Worm (Caenorhabditis elegans) whole organism, L1 larva: Measurements from ENCODE around the gene F25F2.1.

ENCODE experiments used
- C04F5.9 ChIP-seq: sonication (generic microtip); optimal IDR thresholded peaks from 2 replicates; lab custom pipeline; 2016; ENCODE audit warnings: missing genetic modification characterization, missing compliant biosample characterization
- C16A3.4 ChIP-seq: fragments of 150-350 bp; optimal IDR thresholded peaks from 2 replicates; lab custom pipeline; 2014; ENCODE audit warnings: missing biosample characterization, missing genetic modification characterization
- C34B4.2 ChIP-seq: sonication (generic microtip); optimal IDR thresholded peaks from 2 replicates; lab custom pipeline; 2017; ENCODE audit warnings: mild to moderate bottlenecking, missing genetic modification characterization, missing compliant biosample characterization
- aha-1 ChIP-seq: fragments of 150-350 bp; optimal IDR thresholded peaks from 2 replicates; lab custom pipeline; 2014; ENCODE audit warnings: missing biosample characterization, missing genetic modification characterization
- aly-2 ChIP-seq: fragments of 150-350 bp; optimal IDR thresholded peaks from 2 replicates; lab custom pipeline; 2014; ENCODE audit warnings: missing biosample characterization, missing genetic modification characterization
- ama-1 ChIP-seq: fragments of 150-350 bp; optimal IDR thresholded peaks from 2 replicates; lab custom pipeline; 2014
- blmp-1 ChIP-seq: fragments of 150-350 bp; optimal IDR thresholded peaks from 2 replicates; lab custom pipeline; 2014; ENCODE audit warnings: missing biosample characterization, missing genetic modification characterization
- ceh-82 ChIP-seq, 3 experiments: fragments of 150-350 bp in 1 of 3; sonication (generic microtip) in 2 of 3; optimal IDR thresholded peaks; 2 replicates each; lab custom pipeline; 2014 to 2017; ENCODE audit warnings: missing biosample characterization in 3 of 3, missing genetic modification characterization in 3 of 3
- ceh-88 ChIP-seq: fragments of 200-800 bp; sonication (Bioruptor generic); IDR thresholded peaks from 2 replicates; pipeline ENCODE4 v1.3.6; 2022; ENCODE audit warnings: missing genetic modification characterization, missing compliant biosample characterization
- dpl-1 ChIP-seq, 3 experiments: fragments of 150-350 bp in 2 of 3; sonication (generic microtip) in 1 of 3; optimal IDR thresholded peaks; 2 replicates each; lab custom pipeline; 2014 to 2017; ENCODE audit warnings: missing biosample characterization in 3 of 3, missing genetic modification characterization in 3 of 3, missing genetic modification reagents in 3 of 3
- dsc-1 ChIP-seq: sonication (generic microtip); optimal IDR thresholded peaks from 2 replicates; lab custom pipeline; 2016; ENCODE audit warnings: mild to moderate bottlenecking, missing genetic modification characterization, missing compliant biosample characterization
- efl-1 ChIP-seq, 4 experiments: fragments of 150-350 bp; optimal IDR thresholded peaks in 3 of 4; peaks in 1 of 4; 1 replicate in 1 of 4; 2 replicates in 3 of 4; lab custom pipeline; 2014; ENCODE audit warnings: missing biosample characterization in 2 of 4, missing genetic modification characterization in 2 of 4, missing genetic modification reagents in 2 of 4
- efl-3 ChIP-seq: fragments of 200-800 bp; sonication (Bioruptor generic); optimal IDR thresholded peaks from 2 replicates; lab custom pipeline; 2018; ENCODE audit warnings: mild to moderate bottlenecking, missing genetic modification characterization, missing compliant biosample characterization
- ets-5 ChIP-seq: fragments of 200-800 bp; sonication (Bioruptor generic); IDR thresholded peaks from 2 replicates; pipeline ENCODE4 v1.3.6; 2022; ENCODE audit warnings: missing genetic modification characterization, missing compliant biosample characterization
- fkh-10 ChIP-seq: sonication (generic microtip); optimal IDR thresholded peaks from 2 replicates; lab custom pipeline; 2017; ENCODE audit warnings: missing biosample characterization, missing genetic modification reagents, missing genetic modification characterization
- fkh-8 ChIP-seq: sonication (generic microtip); optimal IDR thresholded peaks from 2 replicates; lab custom pipeline; 2016; ENCODE audit warnings: mild to moderate bottlenecking, missing genetic modification characterization, missing compliant biosample characterization
- fos-1 ChIP-seq: fragments of 150-350 bp; optimal IDR thresholded peaks from 2 replicates; lab custom pipeline; 2014; ENCODE audit warnings: missing biosample characterization, missing genetic modification characterization
- grh-1 ChIP-seq: fragments of 200-800 bp; sonication (Bioruptor generic); IDR thresholded peaks from 2 replicates; pipeline ENCODE4 v1.3.6; 2022; ENCODE audit warnings: missing genetic modification reagents, missing genetic modification characterization, missing compliant biosample characterization
- hlh-17 ChIP-seq: fragments of 200-800 bp; sonication (Bioruptor generic); optimal IDR thresholded peaks from 2 replicates; lab custom pipeline; 2018; ENCODE audit warnings: missing genetic modification characterization, mild to moderate bottlenecking, missing compliant biosample characterization, moderate library complexity, borderline replicate concordance
- hpl-2 ChIP-seq: fragments of 150-350 bp; optimal IDR thresholded peaks from 2 replicates; lab custom pipeline; 2014; ENCODE audit warnings: missing biosample characterization, missing genetic modification reagents, missing genetic modification characterization
- irx-1 ChIP-seq: sonication (generic microtip); optimal IDR thresholded peaks from 2 replicates; lab custom pipeline; 2016; ENCODE audit warnings: missing genetic modification characterization, missing compliant biosample characterization
- isw-1 ChIP-seq: fragments of 200-800 bp; sonication (Bioruptor generic); IDR thresholded peaks from 2 replicates; pipeline ENCODE4 v1.3.6; 2022; ENCODE audit warnings: missing genetic modification characterization, missing compliant biosample characterization
- lin-14 ChIP-seq: fragments of 200-800 bp; sonication (Bioruptor generic); optimal IDR thresholded peaks from 2 replicates; lab custom pipeline; 2018; ENCODE audit warnings: mild to moderate bottlenecking, missing genetic modification characterization, moderate library complexity, missing compliant biosample characterization
- lin-15B ChIP-seq: fragments of 150-350 bp; sonication (generic microtip); optimal IDR thresholded peaks from 3 replicates; lab custom pipeline; 2014; ENCODE audit warnings: missing biosample characterization, missing genetic modification characterization
- lin-35 ChIP-seq, 2 experiments: fragments of 150-350 bp; optimal IDR thresholded peaks; 2 replicates each; lab custom pipeline; 2014; ENCODE audit warnings: missing biosample characterization in 2 of 2, missing genetic modification characterization in 2 of 2, missing genetic modification reagents in 2 of 2
- mdl-1 ChIP-seq, 2 experiments: fragments of 150-350 bp; optimal IDR thresholded peaks; 2 replicates each; lab custom pipeline; 2014 to 2017; ENCODE audit warnings: missing biosample characterization in 2 of 2, missing genetic modification characterization in 2 of 2, inconsistent platforms in 1 of 2
- mef-2 ChIP-seq: fragments of 150-350 bp; optimal IDR thresholded peaks from 2 replicates; lab custom pipeline; 2014; ENCODE audit warnings: missing biosample characterization, missing genetic modification characterization
- nhr-11 ChIP-seq: fragments of 150-350 bp; optimal IDR thresholded peaks from 2 replicates; lab custom pipeline; 2014; ENCODE audit warnings: missing biosample characterization, missing genetic modification characterization
- nhr-19 ChIP-seq: fragments of 200-800 bp; sonication (Bioruptor generic); conservative IDR thresholded peaks from 2 replicates; pipeline ENCODE4 v1.3.6; 2022; ENCODE audit warnings: missing genetic modification characterization, missing compliant biosample characterization
- nhr-20 ChIP-seq: sonication (generic microtip); optimal IDR thresholded peaks from 2 replicates; lab custom pipeline; 2016; ENCODE audit warnings: mild to moderate bottlenecking, missing genetic modification characterization, missing compliant biosample characterization
- nhr-237 ChIP-seq: fragments of 150-350 bp; optimal IDR thresholded peaks from 2 replicates; lab custom pipeline; 2014; ENCODE audit warnings: missing biosample characterization, missing genetic modification characterization
- nhr-47 ChIP-seq: sonication (generic microtip); optimal IDR thresholded peaks from 2 replicates; lab custom pipeline; 2016; ENCODE audit warnings: mild to moderate bottlenecking, missing genetic modification characterization, moderate library complexity, missing compliant biosample characterization
- nhr-76 ChIP-seq: sonication (generic microtip); optimal IDR thresholded peaks from 2 replicates; lab custom pipeline; 2017; ENCODE audit warnings: missing biosample characterization, missing genetic modification characterization
- nhr-77 ChIP-seq: fragments of 150-350 bp; optimal IDR thresholded peaks from 2 replicates; lab custom pipeline; 2014; ENCODE audit warnings: missing biosample characterization, missing genetic modification characterization
- nhr-84 ChIP-seq: sonication (generic microtip); optimal IDR thresholded peaks from 2 replicates; lab custom pipeline; 2017; ENCODE audit warnings: missing biosample characterization, missing genetic modification characterization
- nhr-85 ChIP-seq: sonication (generic microtip); peaks from one replicate; lab custom pipeline; 2016; ENCODE audit warnings: missing genetic modification characterization, inconsistent platforms, missing compliant biosample characterization
- nhr-90 ChIP-seq: sonication (generic microtip); optimal IDR thresholded peaks from 2 replicates; lab custom pipeline; 2016; ENCODE audit warnings: mild to moderate bottlenecking, missing genetic modification characterization, missing compliant biosample characterization; ENCODE audit not compliant: poor library complexity
- pax-3 ChIP-seq: fragments of 200-800 bp; sonication (Bioruptor generic); optimal IDR thresholded peaks from 2 replicates; lab custom pipeline; 2018; ENCODE audit warnings: mild to moderate bottlenecking, missing genetic modification characterization, moderate library complexity, missing compliant biosample characterization
- snu-23 ChIP-seq: sonication (generic microtip); optimal IDR thresholded peaks from 2 replicates; lab custom pipeline; 2016; ENCODE audit warnings: missing genetic modification characterization, missing compliant biosample characterization
- sptf-1 ChIP-seq: fragments of 150-350 bp; optimal IDR thresholded peaks from 2 replicates; lab custom pipeline; 2014; ENCODE audit warnings: missing biosample characterization, missing genetic modification characterization
- tlp-1 ChIP-seq: fragments of 150-350 bp; optimal IDR thresholded peaks from 2 replicates; lab custom pipeline; 2014; ENCODE audit warnings: missing biosample characterization, missing genetic modification characterization
- unc-30 ChIP-seq: sonication (generic microtip); optimal IDR thresholded peaks from 2 replicates; lab custom pipeline; 2017; ENCODE audit warnings: missing biosample characterization, missing genetic modification characterization
- unc-62 ChIP-seq: fragments of 150-350 bp; optimal IDR thresholded peaks from 2 replicates; lab custom pipeline; 2014; ENCODE audit warnings: missing biosample characterization, missing genetic modification reagents, missing genetic modification characterization
- unc-86 ChIP-seq: sonication (generic microtip); optimal IDR thresholded peaks from 2 replicates; lab custom pipeline; 2016; ENCODE audit warnings: missing genetic modification characterization, missing compliant biosample characterization
- unc-98 ChIP-seq: fragments of 200-800 bp; sonication (Bioruptor generic); IDR thresholded peaks from 2 replicates; pipeline ENCODE4 v1.3.6; 2022; ENCODE audit warnings: missing genetic modification characterization, missing compliant biosample characterization
- vab-15 ChIP-seq: sonication (generic microtip); optimal IDR thresholded peaks from 2 replicates; lab custom pipeline; 2017; ENCODE audit warnings: missing genotype, mild to moderate bottlenecking, missing genetic modification characterization, missing compliant biosample characterization
- xbp-1 ChIP-seq: sonication (generic microtip); optimal IDR thresholded peaks from 2 replicates; lab custom pipeline; 2016; ENCODE audit warnings: missing genetic modification characterization, missing compliant biosample characterization
- zip-4 ChIP-seq: fragments of 200-800 bp; sonication (Bioruptor generic); optimal IDR thresholded peaks from 2 replicates; lab custom pipeline; 2018; ENCODE audit warnings: mild to moderate bottlenecking, missing genetic modification characterization, moderate library complexity, missing compliant biosample characterization
- ztf-4 ChIP-seq: fragments of 150-350 bp; optimal IDR thresholded peaks from 2 replicates; lab custom pipeline; 2014; ENCODE audit warnings: missing biosample characterization, missing genetic modification characterization

The F25F2.1 gene

ce11 chrIII:4504934-4505484 lies 3.6 kb upstream of the F25F2.1 start:
- TF ChIP-seq lin-14 (GFP tag; lab: Kevin White, UChicago), result peak; percentile 25
- TF ChIP-seq grh-1 (GFP tag; lab: Robert Waterston, UW), result peak; percentile 12; the same call in 1 of the 2 replicates
- peak; percentile 89 for TF ChIP-seq nhr-85 (tag; lab: Kevin White, UChicago)
- peak; percentile 31 for TF ChIP-seq snu-23 (GFP tag; lab: Kevin White, UChicago)
- TF ChIP-seq blmp-1, result peak; percentile 45
- peak in 1 of 2 experiments; percentile 7 for TF ChIP-seq mdl-1 (tag; optimal IDR thresholded peaks at IDR 0.05; lab: Kevin White, UChicago)
- TF ChIP-seq fkh-8, result no peak
- no peak for TF ChIP-seq efl-1 (optimal IDR thresholded peaks at IDR 0.05; lab: Kevin White, UChicago)
- TF ChIP-seq efl-1 (GFP tag; optimal IDR thresholded peaks at IDR 0.05 in 1 of 2; lab: Kevin White, UChicago), result peak in 1 of 2 experiments; percentile 76
- no peak for TF ChIP-seq xbp-1
- no peak for TF ChIP-seq nhr-76 (tag; lab: Kevin White, UChicago)
- TF ChIP-seq lin-35 (GFP tag; optimal IDR thresholded peaks at IDR 0.05; lab: Kevin White, UChicago), result peak in 1 of 2 experiments; percentile 18
- TF ChIP-seq ztf-4 (tag; lab: Kevin White, UChicago), result peak; percentile 10

- TF ChIP-seq ztf-4 (tag; lab: Kevin White, UChicago), result no peak
- TF ChIP-seq grh-1 (GFP tag; lab: Robert Waterston, UW), result no peak
- TF ChIP-seq dsc-1 (tag; lab: Kevin White, UChicago), result peak; percentile 81
- no peak for TF ChIP-seq unc-30 (tag; lab: Kevin White, UChicago)
- TF ChIP-seq fkh-8, result peak; percentile 64
- TF ChIP-seq aly-2, result no peak
- peak in 1 of 2 experiments; percentile 34 for TF ChIP-seq lin-35 (GFP tag; optimal IDR thresholded peaks at IDR 0.05; lab: Kevin White, UChicago)
- peak; percentile 58 for TF ChIP-seq nhr-47 (tag; lab: Kevin White, UChicago)
- no peak for TF ChIP-seq isw-1
- no peak for TF ChIP-seq unc-98 (GFP tag; lab: Robert Waterston, UW)
- no peak for TF ChIP-seq C04F5.9
- TF ChIP-seq mef-2 (tag; lab: Kevin White, UChicago), result no peak
- no peak for TF ChIP-seq hlh-17 (GFP tag; lab: Kevin White, UChicago)
- no peak for TF ChIP-seq unc-62
- TF ChIP-seq dpl-1 (GFP tag; optimal IDR thresholded peaks at IDR 0.05; lab: Kevin White, UChicago), result peak in 1 of 3 experiments; percentile 0
- no peak for TF ChIP-seq ets-5 (GFP tag; lab: Robert Waterston, UW)
- TF ChIP-seq C34B4.2 (tag; lab: Kevin White, UChicago), result no peak
- no peak for TF ChIP-seq vab-15 (tag; lab: Kevin White, UChicago)
- no peak for TF ChIP-seq nhr-77
- peak in 1 of 2 experiments; percentile 49 for TF ChIP-seq mdl-1 (tag; optimal IDR thresholded peaks at IDR 0.05; lab: Kevin White, UChicago)
- no peak for TF ChIP-seq fos-1 (tag; lab: Kevin White, UChicago)
- TF ChIP-seq blmp-1, result peak; percentile 20
- no peak for TF ChIP-seq ama-1 (lab: Kevin White, UChicago)
- TF ChIP-seq snu-23 (GFP tag; lab: Kevin White, UChicago), result peak; percentile 32
- peak in 1 of 2 experiments; percentile 4 for TF ChIP-seq efl-1 (optimal IDR thresholded peaks at IDR 0.05; lab: Kevin White, UChicago)
- no peak for TF ChIP-seq efl-1 (GFP tag; optimal IDR thresholded peaks at IDR 0.05 in 1 of 2; lab: Kevin White, UChicago)
- peak; percentile 62 for TF ChIP-seq unc-86 (tag; lab: Kevin White, UChicago)
- no peak for TF ChIP-seq efl-3 (GFP tag; lab: Kevin White, UChicago)
- no peak for TF ChIP-seq nhr-19 (GFP tag; lab: Robert Waterston, UW)
- TF ChIP-seq nhr-90, result no peak
- no peak for TF ChIP-seq sptf-1 (tag; lab: Kevin White, UChicago)
- peak; percentile 1 for TF ChIP-seq nhr-237 (tag; lab: Kevin White, UChicago)
- no peak for TF ChIP-seq nhr-11
- no peak for TF ChIP-seq C16A3.4 (tag; lab: Kevin White, UChicago)
- TF ChIP-seq hpl-2 (GFP tag; lab: Kevin White, UChicago), result no peak
- peak; percentile 60 for TF ChIP-seq fkh-10 (GFP tag; lab: Kevin White, UChicago)
- no peak for TF ChIP-seq nhr-84 (tag; lab: Kevin White, UChicago)
- no peak for TF ChIP-seq pax-3 (tag; lab: Kevin White, UChicago)
- TF ChIP-seq nhr-20, result no peak
- no peak for TF ChIP-seq aha-1 (tag; lab: Kevin White, UChicago)
- TF ChIP-seq lin-15B (tag; lab: Kevin White, UChicago), result no peak
- no peak for TF ChIP-seq zip-4 (GFP tag; lab: Kevin White, UChicago)
- peak in 1 of 3 experiments; percentile 39 for TF ChIP-seq ceh-82 (tag; optimal IDR thresholded peaks at IDR 0.05; lab: Kevin White, UChicago)
- no peak for TF ChIP-seq irx-1 (tag; lab: Kevin White, UChicago)
- TF ChIP-seq ceh-88, result no peak
- no peak for TF ChIP-seq tlp-1 (tag; lab: Kevin White, UChicago)
These were observed 2.9 kb upstream of the F25F2.1 start for ce11 chrIII:4505726-4506125.
